Fruit fly (Drosophila melanogaster): Measurements from ENCODE around the gene CG43115.

- TF ChIP-seq CTCF (optimal IDR thresholded peaks at IDR 0.05) (no peak), CG8478 (optimal IDR thresholded peaks at IDR 0.05) (no peak)
These were observed 31.5 kb downstream of the CG43115 start for dm6 chrX:6034741-6035140.
